Worm (Caenorhabditis elegans): ENCODE data around the gene F15H10.5.

DNA sequence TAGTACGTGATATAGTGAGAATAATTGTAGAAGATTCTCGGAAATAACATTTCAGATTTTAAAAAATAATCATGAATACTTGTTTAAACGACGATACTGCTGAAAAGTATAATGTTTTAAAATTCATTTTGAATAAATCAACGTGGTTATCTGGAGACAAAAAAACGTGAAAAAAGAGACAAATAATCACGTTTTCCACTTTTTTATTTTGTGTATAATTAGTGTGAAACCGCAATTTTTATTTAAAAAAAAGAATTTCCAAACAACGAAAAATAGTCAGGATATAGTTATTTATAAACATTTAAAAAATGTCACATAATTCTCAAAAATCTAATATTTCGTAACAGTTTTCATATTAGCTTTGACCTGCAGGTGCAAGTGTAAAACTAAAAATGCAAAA is 12.5 kb downstream of the F15H10.5 start, which contains the start of gene F15H10.7:
- TF ChIP-seq tbp1 (GFP tag; optimal IDR thresholded peaks at IDR 0.05) (no peak), ets-4 (GFP tag; optimal IDR thresholded peaks at IDR 0.05) (no peak), nfyb-1 (GFP tag; IDR thresholded peaks at IDR 0.05) (no peak), let-526 (GFP tag; IDR thresholded peaks at IDR 0.05) (no peak), let-607 (tag; optimal IDR thresholded peaks at IDR 0.05) (no peak), pha-4 (tag; optimal IDR thresholded peaks at IDR 0.05) (no peak), nhr-179 (tag; optimal IDR thresholded peaks at IDR 0.05) (no peak), Y67H2A.10 (GFP tag; conservative IDR thresholded peaks at IDR 0.05) (no peak), B0019.2 (GFP tag; conservative IDR thresholded peaks at IDR 0.05) (no peak), Y95B8A.8 (GFP tag; IDR thresholded peaks at IDR 0.05) (no peak), B0035.1 (tag; optimal IDR thresholded peaks at IDR 0.05) (no peak), K11D2.4 (GFP tag; IDR thresholded peaks at IDR 0.05) (no peak), akir-1 (GFP tag; optimal IDR thresholded peaks at IDR 0.05) (no peak), hmg-1.2 (GFP tag; IDR thresholded peaks at IDR 0.05) (no peak)
